Worm (Caenorhabditis elegans) whole organism, L3 larva: ENCODE results near the gene mbk-2.

Experiments
- ama-1 ChIP-seq: fragments of 150-350 bp; optimal IDR thresholded peaks from 2 replicates; lab custom pipeline; 2018
- nhr-76 ChIP-seq: fragments of 150-350 bp; sonication (generic microtip); optimal IDR thresholded peaks from 5 replicates; lab custom pipeline; 2014; ENCODE audit warnings: missing biosample characterization, missing genetic modification characterization

- TF ChIP-seq ama-1 (lab: Kevin White, UChicago) (no peak), nhr-76 (tag; lab: Kevin White, UChicago) (no peak)
Measured at ce11 chrIV:13051073-13051472, 42.1 kb downstream of the mbk-2 start, which contains the start of gene scl-11.
